Worm (Caenorhabditis elegans) whole organism, L2 larva: ENCODE data around the gene F07H5.13.
A peak's percentile ranks its signal among the peaks of the same experiment; 100 is the strongest.

ENCODE experiments used
- C34F6.9 ChIP-seq: fragments of 150-350 bp; optimal IDR thresholded peaks from 2 replicates; lab custom pipeline; 2014; ENCODE audit warnings: missing biosample characterization, missing genetic modification characterization
- F13H6.1 ChIP-seq: sonication (generic microtip); optimal IDR thresholded peaks from 2 replicates; lab custom pipeline; 2016; ENCODE audit warnings: missing genetic modification characterization, missing compliant biosample characterization
- R02D3.7 ChIP-seq: fragments of 150-350 bp; optimal IDR thresholded peaks from 2 replicates; lab custom pipeline; 2014; ENCODE audit warnings: missing biosample characterization, missing genetic modification characterization
- Y55F3AM.14 ChIP-seq: fragments of 200-800 bp; sonication (Bioruptor generic); optimal IDR thresholded peaks from 2 replicates; lab custom pipeline; 2018; ENCODE audit warnings: mild to moderate bottlenecking, missing genetic modification characterization, missing compliant biosample characterization
- ZK546.5 ChIP-seq: sonication (generic microtip); optimal IDR thresholded peaks from 2 replicates; lab custom pipeline; 2017; ENCODE audit warnings: missing biosample characterization, missing genetic modification characterization
- alr-1 ChIP-seq: fragments of 150-350 bp; optimal IDR thresholded peaks from 2 replicates; lab custom pipeline; 2014; ENCODE audit warnings: missing biosample characterization, missing genetic modification characterization
- aly-2 ChIP-seq: fragments of 150-350 bp; optimal IDR thresholded peaks from 2 replicates; lab custom pipeline; 2014; ENCODE audit warnings: missing biosample characterization, missing genetic modification characterization
- ama-1 ChIP-seq: fragments of 150-350 bp; optimal IDR thresholded peaks from 2 replicates; lab custom pipeline; 2018; ENCODE audit warnings: inconsistent platforms
- blmp-1 ChIP-seq: sonication (generic microtip); optimal IDR thresholded peaks from 2 replicates; lab custom pipeline; 2017; ENCODE audit warnings: missing genetic modification characterization, mild to moderate bottlenecking, missing compliant biosample characterization, antibody characterized with exemption, moderate library complexity; ENCODE audit not compliant: insufficient read depth
- ceh-16 ChIP-seq: fragments of 150-350 bp; optimal IDR thresholded peaks from 2 replicates; lab custom pipeline; 2014; ENCODE audit warnings: missing biosample characterization, missing genetic modification characterization
- ceh-82 ChIP-seq: fragments of 150-350 bp; optimal IDR thresholded peaks from 2 replicates; lab custom pipeline; 2014; ENCODE audit warnings: missing biosample characterization, missing genetic modification characterization
- crh-2 ChIP-seq: sonication (generic microtip); optimal IDR thresholded peaks from 2 replicates; lab custom pipeline; 2017; ENCODE audit warnings: missing biosample characterization, missing genetic modification characterization
- dmd-4 ChIP-seq: sonication (generic microtip); optimal IDR thresholded peaks from 2 replicates; lab custom pipeline; 2017; ENCODE audit warnings: missing biosample characterization, missing genetic modification characterization
- egl-27 ChIP-seq: sonication (generic microtip); optimal IDR thresholded peaks from 3 replicates; lab custom pipeline; 2017; ENCODE audit warnings: missing biosample characterization, missing genetic modification reagents, missing genetic modification characterization
- elt-1 ChIP-seq: fragments of 150-350 bp; optimal IDR thresholded peaks from 2 replicates; lab custom pipeline; 2014; ENCODE audit warnings: missing biosample characterization, missing genetic modification characterization
- elt-3 ChIP-seq: sonication (generic microtip); optimal IDR thresholded peaks from 2 replicates; lab custom pipeline; 2017; ENCODE audit warnings: missing biosample characterization, missing genetic modification characterization
- fos-1 ChIP-seq: fragments of 150-350 bp; optimal IDR thresholded peaks from 2 replicates; lab custom pipeline; 2014; ENCODE audit warnings: missing biosample characterization, missing genetic modification characterization
- gmeb-1 ChIP-seq: fragments of 150-350 bp; optimal IDR thresholded peaks from 2 replicates; lab custom pipeline; 2014; ENCODE audit warnings: missing biosample characterization, missing genetic modification characterization
- lin-11 ChIP-seq: fragments of 150-350 bp; sonication (generic microtip); optimal IDR thresholded peaks from 2 replicates; lab custom pipeline; 2014; ENCODE audit warnings: missing biosample characterization, missing genetic modification characterization, inconsistent platforms, mixed read lengths
- lin-13 ChIP-seq: fragments of 150-350 bp; optimal IDR thresholded peaks from 2 replicates; lab custom pipeline; 2014; ENCODE audit warnings: missing biosample characterization, missing genetic modification reagents, missing genetic modification characterization
- lin-39 ChIP-seq: fragments of 150-350 bp; optimal IDR thresholded peaks from 2 replicates; lab custom pipeline; 2014; ENCODE audit warnings: missing biosample characterization, missing genetic modification reagents, missing genetic modification characterization
- lsy-2 ChIP-seq, 2 experiments: fragments of 150-350 bp in 1 of 2; sonication (generic microtip) in 1 of 2; optimal IDR thresholded peaks; 2 replicates each; lab custom pipeline; 2014 to 2017; ENCODE audit warnings: missing biosample characterization in 2 of 2, missing genetic modification characterization in 2 of 2
- mab-5 ChIP-seq: fragments of 150-350 bp; optimal IDR thresholded peaks from 2 replicates; lab custom pipeline; 2014; ENCODE audit warnings: missing biosample characterization, missing genetic modification characterization
- mbf-1 ChIP-seq: sonication (generic microtip); optimal IDR thresholded peaks from 2 replicates; lab custom pipeline; 2017; ENCODE audit warnings: missing biosample characterization, missing genetic modification characterization
- mdl-1 ChIP-seq, 2 experiments: fragments of 150-350 bp in 1 of 2; sonication (generic microtip) in 1 of 2; optimal IDR thresholded peaks; 2 replicates each; lab custom pipeline; 2017; ENCODE audit warnings: missing biosample characterization in 2 of 2, missing genetic modification characterization in 2 of 2
- nhr-10 ChIP-seq: sonication (generic microtip); optimal IDR thresholded peaks from 2 replicates; lab custom pipeline; 2017; ENCODE audit warnings: missing biosample characterization, missing genetic modification characterization
- nhr-11 ChIP-seq: fragments of 150-350 bp; optimal IDR thresholded peaks from 2 replicates; lab custom pipeline; 2014; ENCODE audit warnings: missing biosample characterization, missing genetic modification characterization
- nhr-12 ChIP-seq: fragments of 150-350 bp; optimal IDR thresholded peaks from 2 replicates; lab custom pipeline; 2014; ENCODE audit warnings: missing biosample characterization, missing genetic modification characterization
- nhr-129 ChIP-seq: fragments of 150-350 bp; optimal IDR thresholded peaks from 2 replicates; lab custom pipeline; 2014; ENCODE audit warnings: missing biosample characterization, missing genetic modification characterization
- nhr-21 ChIP-seq: fragments of 150-350 bp; optimal IDR thresholded peaks from 2 replicates; lab custom pipeline; 2014; ENCODE audit warnings: missing biosample characterization, missing genetic modification characterization
- nhr-23 ChIP-seq: fragments of 150-350 bp; optimal IDR thresholded peaks from 2 replicates; lab custom pipeline; 2014; ENCODE audit warnings: missing biosample characterization, missing genetic modification reagents, missing genetic modification characterization
- nhr-237 ChIP-seq: fragments of 150-350 bp; optimal IDR thresholded peaks from 2 replicates; lab custom pipeline; 2014; ENCODE audit warnings: missing biosample characterization, missing genetic modification characterization
- nhr-25 ChIP-seq: fragments of 150-350 bp; sonication (generic microtip); optimal IDR thresholded peaks from 3 replicates; lab custom pipeline; 2014; ENCODE audit warnings: missing biosample characterization, missing genetic modification characterization
- nhr-6 ChIP-seq: fragments of 150-350 bp; optimal IDR thresholded peaks from 2 replicates; lab custom pipeline; 2014; ENCODE audit warnings: missing biosample characterization, missing genetic modification characterization
- nhr-77 ChIP-seq: fragments of 150-350 bp; optimal IDR thresholded peaks from 2 replicates; lab custom pipeline; 2014; ENCODE audit warnings: missing biosample characterization, missing genetic modification characterization
- peb-1 ChIP-seq: fragments of 150-350 bp; optimal IDR thresholded peaks from 2 replicates; lab custom pipeline; 2014; ENCODE audit warnings: missing biosample characterization, missing genetic modification characterization
- sem-4 ChIP-seq: fragments of 150-350 bp; optimal IDR thresholded peaks from 2 replicates; lab custom pipeline; 2014; ENCODE audit warnings: missing biosample characterization, missing genetic modification reagents, missing genetic modification characterization
- skn-1 ChIP-seq: sonication (generic microtip); optimal IDR thresholded peaks from 2 replicates; lab custom pipeline; 2017; ENCODE audit warnings: missing biosample characterization, missing genetic modification characterization
- sma-3 ChIP-seq: sonication (generic microtip); optimal IDR thresholded peaks from 2 replicates; lab custom pipeline; 2016; ENCODE audit warnings: missing genetic modification reagents, missing genetic modification characterization, missing compliant biosample characterization
- sma-9 ChIP-seq, 2 experiments: fragments of 150-350 bp in 1 of 2; sonication (generic microtip) in 1 of 2; optimal IDR thresholded peaks; 2 replicates each; lab custom pipeline; 2014 to 2016; ENCODE audit warnings: missing genetic modification characterization in 2 of 2, mild to moderate bottlenecking in 1 of 2, missing biosample characterization in 1 of 2, missing compliant biosample characterization in 1 of 2, missing genetic modification reagents in 1 of 2, moderate library complexity in 1 of 2
- snpc-4 ChIP-seq: fragments of 150-350 bp; optimal IDR thresholded peaks from 2 replicates; lab custom pipeline; 2014; ENCODE audit warnings: missing biosample characterization, missing genetic modification characterization
- unc-39 ChIP-seq: fragments of 150-350 bp; optimal IDR thresholded peaks from 2 replicates; lab custom pipeline; 2014; ENCODE audit warnings: missing biosample characterization, missing genetic modification characterization
- unc-55 ChIP-seq: fragments of 150-350 bp; sonication (generic microtip); optimal IDR thresholded peaks from 3 replicates; lab custom pipeline; 2014; ENCODE audit warnings: missing biosample characterization, missing genetic modification reagents, missing genetic modification characterization
- unc-62 ChIP-seq: fragments of 150-350 bp; optimal IDR thresholded peaks from 2 replicates; lab custom pipeline; 2014; ENCODE audit warnings: missing biosample characterization, missing genetic modification reagents, missing genetic modification characterization
- zag-1 ChIP-seq: fragments of 150-350 bp; optimal IDR thresholded peaks from 2 replicates; lab custom pipeline; 2014; ENCODE audit warnings: missing biosample characterization, missing genetic modification characterization
- ztf-1 ChIP-seq: fragments of 200-800 bp; sonication (Bioruptor generic); conservative IDR thresholded peaks from 2 replicates; pipeline ENCODE4 v1.3.6; 2022; ENCODE audit warnings: missing genetic modification characterization, missing compliant biosample characterization
- ztf-11 ChIP-seq: sonication (generic microtip); optimal IDR thresholded peaks from 2 replicates; lab custom pipeline; 2017; ENCODE audit warnings: missing biosample characterization, missing genetic modification characterization
- ztf-4 ChIP-seq: fragments of 150-350 bp; optimal IDR thresholded peaks from 2 replicates; lab custom pipeline; 2014; ENCODE audit warnings: missing biosample characterization, missing genetic modification characterization

Gene F07H5.13

DNA sequence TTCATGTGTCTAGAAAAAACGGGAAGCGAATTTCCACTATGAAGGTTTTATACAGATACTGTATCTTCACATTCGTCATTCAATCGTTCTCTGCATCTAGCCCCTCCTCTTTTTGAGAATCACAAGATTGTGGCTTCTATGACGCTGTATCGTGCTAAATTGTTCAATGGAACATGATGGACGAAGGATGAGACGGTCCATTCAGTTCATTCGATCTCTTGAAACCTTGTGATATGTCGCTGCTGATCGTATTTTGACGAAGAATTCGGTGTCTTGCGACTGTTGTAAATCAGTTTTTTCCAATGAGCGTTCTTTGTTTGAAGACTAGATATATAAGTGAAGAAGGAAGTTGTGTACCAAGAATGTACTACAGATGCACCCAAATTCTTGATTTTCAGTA is 23.3 kb downstream of the F07H5.13 start (continued):
- TF ChIP-seq elt-1 (tag; lab: Kevin White, UChicago) (no peak), nhr-77 (tag; lab: Kevin White, UChicago) (no peak), mbf-1 (tag; lab: Kevin White, UChicago) (no peak), zag-1 (tag; lab: Kevin White, UChicago) (no peak), nhr-12 (tag; lab: Kevin White, UChicago) (no peak), nhr-10 (tag; lab: Kevin White, UChicago) (no peak), peb-1 (tag; lab: Kevin White, UChicago) (no peak), ztf-11 (tag; lab: Kevin White, UChicago) (no peak), unc-62 (no peak)
- TF ChIP-seq, all 48 proteins: peak for 11

DNA sequence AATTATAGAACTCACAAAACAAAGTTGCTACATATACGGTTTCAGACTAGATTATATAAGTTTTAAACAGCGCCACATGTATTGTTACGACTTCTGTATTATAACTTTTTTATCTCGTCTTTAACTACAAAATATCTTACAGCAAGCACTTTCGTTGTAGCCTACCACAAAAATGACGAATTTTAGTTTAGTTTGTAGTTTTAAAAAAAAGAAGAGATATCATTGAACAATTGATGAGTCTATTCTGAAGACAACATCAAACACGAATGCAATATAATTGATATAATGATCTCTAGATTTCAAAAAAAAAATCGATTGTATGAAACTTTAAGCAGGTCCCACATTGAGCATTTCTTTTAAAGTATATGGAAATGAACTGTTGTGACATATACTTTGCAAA is 23.9 kb downstream of the F07H5.13 start:
- TF ChIP-seq nhr-25 (tag; lab: Kevin White, UChicago) (peak; percentile 4), ztf-4 (tag; lab: Kevin White, UChicago) (no peak), nhr-6 (tag; lab: Kevin White, UChicago) (no peak)
- TF ChIP-seq, all 48 proteins: peak for 1

DNA sequence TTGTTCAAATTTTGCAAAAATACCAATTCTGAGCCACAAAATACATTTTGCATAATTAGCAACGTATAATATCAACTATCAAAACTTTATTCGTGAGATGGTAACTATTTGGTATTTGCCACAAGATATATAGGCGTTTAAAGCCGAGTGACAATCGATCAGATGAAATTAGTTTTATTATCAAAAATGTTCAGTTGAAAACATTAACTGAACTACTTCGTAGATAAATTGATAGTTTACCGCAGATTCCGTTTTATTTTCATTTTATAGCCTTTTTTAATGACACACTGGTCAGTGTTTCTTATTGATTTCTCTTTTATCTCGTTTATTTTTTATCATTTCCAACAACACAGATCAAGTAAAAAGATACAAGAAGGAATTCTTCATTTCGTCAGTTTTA is 26.9 kb downstream of the F07H5.13 start:
- TF ChIP-seq ztf-4 (tag; lab: Kevin White, UChicago) (peak; percentile 33), R02D3.7 (tag; lab: Kevin White, UChicago) (no peak), unc-62 (no peak), sma-9 (GFP tag; optimal IDR thresholded peaks at IDR 0.05; lab: Kevin White, UChicago) (no peak), sma-9 (tag; optimal IDR thresholded peaks at IDR 0.05; lab: Kevin White, UChicago) (no peak), Y55F3AM.14 (no peak), ama-1 (no peak), dmd-4 (tag; lab: Kevin White, UChicago) (no peak), elt-1 (tag; lab: Kevin White, UChicago) (no peak), nhr-21 (tag; lab: Kevin White, UChicago) (peak; percentile 85), nhr-129 (tag; lab: Kevin White, UChicago) (no peak), sma-3 (peak; percentile 51), unc-55 (no peak), ztf-1 (GFP tag; lab: Robert Waterston, UW) (no peak), elt-3 (tag; lab: Kevin White, UChicago) (no peak), nhr-12 (tag; lab: Kevin White, UChicago) (no peak), mdl-1 (tag; optimal IDR thresholded peaks at IDR 0.05; lab: Kevin White, UChicago) (no peak), alr-1 (tag; lab: Kevin White, UChicago) (no peak), C34F6.9 (tag; lab: Kevin White, UChicago) (no peak), ZK546.5 (tag; lab: Kevin White, UChicago) (no peak), fos-1 (tag; lab: Kevin White, UChicago) (no peak), mab-5 (no peak), nhr-23 (no peak), aly-2 (tag; lab: Kevin White, UChicago) (no peak), skn-1 (no peak), ztf-11 (tag; lab: Kevin White, UChicago) (no peak), mbf-1 (tag; lab: Kevin White, UChicago) (no peak), nhr-237 (tag; lab: Kevin White, UChicago) (no peak), lin-11 (tag; lab: Kevin White, UChicago) (no peak), lin-13 (no peak), ceh-16 (tag; lab: Kevin White, UChicago) (no peak), crh-2 (tag; lab: Kevin White, UChicago) (peak; percentile 31), sem-4 (tag; lab: Kevin White, UChicago) (peak; percentile 56), nhr-25 (tag; lab: Kevin White, UChicago) (peak; percentile 59), snpc-4 (no peak), lsy-2 (tag; optimal IDR thresholded peaks at IDR 0.05; lab: Kevin White, UChicago) (peak in 1 of 2 experiments; percentile 16), gmeb-1 (tag; lab: Kevin White, UChicago) (no peak), zag-1 (tag; lab: Kevin White, UChicago) (no peak), nhr-77 (tag; lab: Kevin White, UChicago) (no peak), nhr-6 (tag; lab: Kevin White, UChicago) (no peak), egl-27 (tag; lab: Kevin White, UChicago) (no peak), ceh-82 (no peak), blmp-1 (tag; lab: Kevin White, UChicago) (peak; percentile 12), nhr-10 (tag; lab: Kevin White, UChicago) (no peak), nhr-11 (tag; lab: Kevin White, UChicago) (no peak), peb-1 (tag; lab: Kevin White, UChicago) (no peak), F13H6.1 (tag; lab: Kevin White, UChicago) (no peak), unc-39 (no peak), lin-39 (tag; lab: Kevin White, UChicago) (no peak)
